Fruit fly (Drosophila melanogaster): ENCODE results near the gene aay.
A peak's percentile ranks its signal among the peaks of the same experiment; 100 is the strongest.

aay gene

dm6 chr3L:9461670-9462246 lies 38.7 kb downstream of the aay start (continued):
- TF ChIP-seq CG10543 (GFP tag; optimal IDR thresholded peaks at IDR 0.05) (no peak), CTCF (GFP tag; optimal IDR thresholded peaks at IDR 0.05) (no peak), dmrt11E (tag; optimal IDR thresholded peaks at IDR 0.05) (peak; percentile 42), CG13624 (GFP tag; optimal IDR thresholded peaks at IDR 0.05) (no peak), Sox102F (GFP tag; optimal IDR thresholded peaks at IDR 0.05) (peak; percentile 54), CG15479 (GFP tag; optimal IDR thresholded peaks at IDR 0.05) (peak; percentile 86), Myb (GFP tag; optimal IDR thresholded peaks at IDR 0.05) (no peak), stc (GFP tag; IDR thresholded peaks at IDR 0.05) (0 out of 2 replicates have a peak, but pooled peaks have one; percentile 27), Xrp1 (GFP tag; IDR thresholded peaks at IDR 0.05) (peak; percentile 57; the same call in 1 of the 2 replicates), CG6654 (GFP tag; optimal IDR thresholded peaks at IDR 0.05) (peak; percentile 27), CG10959 (GFP tag; IDR thresholded peaks at IDR 0.05) (peak; percentile 18; the same call in 1 of the 2 replicates), CrebB (tag; optimal IDR thresholded peaks at IDR 0.05) (no peak), CG10209 (GFP tag; optimal IDR thresholded peaks at IDR 0.05) (no peak), CG12155 (GFP tag; optimal IDR thresholded peaks at IDR 0.05) (no peak), sr (GFP tag; IDR thresholded peaks at IDR 0.05) (peak; percentile 6; the same call in 1 of the 3 replicates), Fer3 (tag; optimal IDR thresholded peaks at IDR 0.05) (peak; percentile 17), ken (GFP tag; IDR thresholded peaks at IDR 0.05) (peak; percentile 54; the same call in 1 of the 3 replicates), nmo (GFP tag; optimal IDR thresholded peaks at IDR 0.05) (no peak), CG8478 (optimal IDR thresholded peaks at IDR 0.05) (no peak), CG10979 (tag; optimal IDR thresholded peaks at IDR 0.05) (no peak), E2f1 (GFP tag; IDR thresholded peaks at IDR 0.05) (peak; percentile 19; the same call in 1 of the 2 replicates), repo (GFP tag; optimal IDR thresholded peaks at IDR 0.05) (no peak), Max (GFP tag; optimal IDR thresholded peaks at IDR 0.05) (no peak), Neu2 (GFP tag; optimal IDR thresholded peaks at IDR 0.05; ENCODE audit: borderline replicate concordance) (peak; percentile 44), pnt (GFP tag; optimal IDR thresholded peaks at IDR 0.05) (no peak), ci (GFP tag; IDR thresholded peaks at IDR 0.05) (peak; percentile 73; the same call in 2 of the 3 replicates), CG17186 (GFP tag; optimal IDR thresholded peaks at IDR 0.05) (peak; percentile 30), Drgx (GFP tag; IDR thresholded peaks at IDR 0.05) (peak; percentile 15; the same call in 1 of the 2 replicates), CG8290 (GFP tag; optimal IDR thresholded peaks at IDR 0.05) (no peak), CG8290 (tag; optimal IDR thresholded peaks at IDR 0.05) (peak; percentile 23 to 86), CG11695 (GFP tag; IDR thresholded peaks at IDR 0.05) (peak; percentile 47; the same call in 2 of the 3 replicates), Vsx1 (GFP tag; optimal IDR thresholded peaks at IDR 0.05) (no peak), CG14441 (GFP tag; IDR thresholded peaks at IDR 0.05) (peak; percentile 48; the same call in 1 of the 2 replicates), zfh1 (GFP tag; IDR thresholded peaks at IDR 0.05) (0 out of 3 replicates have a peak, but pooled peaks have one; percentile 51), CG15269 (tag; optimal IDR thresholded peaks at IDR 0.05) (no peak), Meics (GFP tag; optimal IDR thresholded peaks at IDR 0.05) (no peak), chm (GFP tag; IDR thresholded peaks at IDR 0.05) (no peak), Antp (GFP tag; optimal IDR thresholded peaks at IDR 0.05) (peak; percentile 33), Gsc (GFP tag; IDR thresholded peaks at IDR 0.05) (0 out of 2 replicates have a peak, but pooled peaks have one; percentile 27), mam (GFP tag; optimal IDR thresholded peaks at IDR 0.05) (peak; percentile 7), Mes4 (GFP tag; optimal IDR thresholded peaks at IDR 0.05) (no peak), ttk (GFP tag; IDR thresholded peaks at IDR 0.05) (0 out of 2 replicates have a peak, but pooled peaks have one; percentile 14), CG5953 (GFP tag; IDR thresholded peaks at IDR 0.05) (peak; percentile 58; the same call in 1 of the 2 replicates), pho (GFP tag; optimal IDR thresholded peaks at IDR 0.05) (no peak), CG18476 (GFP tag; optimal IDR thresholded peaks at IDR 0.05) (no peak), oc (tag; optimal IDR thresholded peaks at IDR 0.05) (no peak), CG13296 (GFP tag; optimal IDR thresholded peaks at IDR 0.05) (no peak), da (GFP tag; optimal IDR thresholded peaks at IDR 0.05) (no peak), Lhr (GFP tag; optimal IDR thresholded peaks at IDR 0.05) (no peak), Ada2b (GFP tag; IDR thresholded peaks at IDR 0.05) (peak; percentile 58; the same call in 1 of the 2 replicates), CG12769 (tag; optimal IDR thresholded peaks at IDR 0.05) (peak; percentile 53)

Data from whole organism, embryonic.